Fruit fly (Drosophila melanogaster): Measurements from ENCODE around the gene aus.

The aus gene

DNA sequence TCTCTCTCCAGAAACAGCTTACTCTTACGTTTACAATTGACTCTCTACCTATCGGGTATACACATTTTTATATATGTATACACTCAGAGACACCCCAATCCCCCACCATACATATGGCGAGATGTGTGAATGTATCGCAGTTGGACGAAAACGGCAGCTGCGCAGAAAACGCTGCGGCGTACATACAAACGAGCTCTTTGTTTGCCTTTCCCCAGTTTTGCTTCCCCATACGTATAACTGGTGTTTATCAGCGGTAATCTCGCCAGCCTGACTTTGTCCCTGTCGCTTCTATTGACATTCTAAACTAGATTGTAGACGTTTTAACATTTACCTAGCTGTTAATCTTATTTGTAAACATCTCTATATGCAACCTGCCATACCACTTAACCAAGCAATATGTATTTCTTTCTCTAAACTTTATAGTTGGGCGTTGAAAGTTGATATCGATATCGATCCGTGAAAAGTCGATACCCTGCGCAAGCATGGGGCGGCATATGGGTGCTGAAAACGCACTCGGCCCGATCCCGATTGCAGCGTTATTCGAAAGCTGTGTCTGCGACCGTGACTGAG lies 51.9 kb downstream of the aus start (continued):
- TF ChIP-seq CG3995 (GFP tag; optimal IDR thresholded peaks at IDR 0.05) (no peak), CG18262 (tag; optimal IDR thresholded peaks at IDR 0.05) (peak; percentile 65), NC2α (GFP tag; optimal IDR thresholded peaks at IDR 0.05) (peak; percentile 68), GATAe (GFP tag; conservative IDR thresholded peaks at IDR 0.05) (no peak), CG15269 (tag; optimal IDR thresholded peaks at IDR 0.05) (peak; percentile 53), cg (GFP tag; optimal IDR thresholded peaks at IDR 0.05) (peak; percentile 76), shn (GFP tag; optimal IDR thresholded peaks at IDR 0.05) (peak; percentile 10), CG4707 (GFP tag; optimal IDR thresholded peaks at IDR 0.05) (peak; percentile 77), CG12155 (GFP tag; optimal IDR thresholded peaks at IDR 0.05) (peak; percentile 32), Hr51 (GFP tag; optimal IDR thresholded peaks at IDR 0.05) (peak; percentile 16 to 36), CG9437 (GFP tag; optimal IDR thresholded peaks at IDR 0.05) (peak; percentile 36), CG9727 (GFP tag; optimal IDR thresholded peaks at IDR 0.05) (peak; percentile 74), rib (GFP tag; IDR thresholded peaks at IDR 0.05) (no peak), Jarid2 (GFP tag; optimal IDR thresholded peaks at IDR 0.05) (peak; percentile 62), CG33213 (GFP tag; optimal IDR thresholded peaks at IDR 0.05) (peak; percentile 58), sc (optimal IDR thresholded peaks at IDR 0.05) (no peak), sc (GFP tag; optimal IDR thresholded peaks at IDR 0.05) (peak; percentile 78), lilli (GFP tag; optimal IDR thresholded peaks at IDR 0.05) (peak; percentile 65), CG11456 (GFP tag; IDR thresholded peaks at IDR 0.05) (no peak), fd102C (GFP tag; optimal IDR thresholded peaks at IDR 0.05) (peak; percentile 43), lab (GFP tag; optimal IDR thresholded peaks at IDR 0.05) (peak; percentile 96), mirr (GFP tag; optimal IDR thresholded peaks at IDR 0.05) (peak; percentile 87), CG30403 (GFP tag; optimal IDR thresholded peaks at IDR 0.05) (no peak), ham (GFP tag; IDR thresholded peaks at IDR 0.05) (no peak), Hsf (GFP tag; optimal IDR thresholded peaks at IDR 0.05) (peak; percentile 50), CG11560 (tag; IDR thresholded peaks at IDR 0.05) (no peak), CG30020 (tag; optimal IDR thresholded peaks at IDR 0.05) (peak; percentile 20), CG1647 (GFP tag; optimal IDR thresholded peaks at IDR 0.05) (peak; percentile 69), tup (GFP tag; optimal IDR thresholded peaks at IDR 0.05) (peak; percentile 58), CG32532 (GFP tag; IDR thresholded peaks at IDR 0.05) (no peak), CG14965 (GFP tag; optimal IDR thresholded peaks at IDR 0.05; ENCODE audit: borderline replicate concordance) (peak; percentile 72), CG12236 (GFP tag; optimal IDR thresholded peaks at IDR 0.05) (peak; percentile 82), gfzf (GFP tag; optimal IDR thresholded peaks at IDR 0.05) (peak; percentile 37), CG10565 (GFP tag; optimal IDR thresholded peaks at IDR 0.05) (no peak), ewg (GFP tag; optimal IDR thresholded peaks at IDR 0.05) (peak; percentile 78), chif (GFP tag; optimal IDR thresholded peaks at IDR 0.05) (peak in 1 of 2 experiments; percentile 2), CG18599 (GFP tag; optimal IDR thresholded peaks at IDR 0.05) (peak; percentile 90), Six4 (GFP tag; optimal IDR thresholded peaks at IDR 0.05) (peak; percentile 51), CG11504 (tag; optimal IDR thresholded peaks at IDR 0.05) (peak; percentile 67), jumu (GFP tag; optimal IDR thresholded peaks at IDR 0.05) (peak; percentile 50), CG10209 (GFP tag; optimal IDR thresholded peaks at IDR 0.05) (peak; percentile 85), E2f2 (GFP tag; IDR thresholded peaks at IDR 0.05) (no peak), CG13296 (GFP tag; optimal IDR thresholded peaks at IDR 0.05) (peak; percentile 89), gt (GFP tag; IDR thresholded peaks at IDR 0.05) (no peak), CG2199 (GFP tag; IDR thresholded peaks at IDR 0.05) (no peak), Nf-YB (GFP tag; optimal IDR thresholded peaks at IDR 0.05) (peak; percentile 48), CG3407 (GFP tag; optimal IDR thresholded peaks at IDR 0.05) (peak; percentile 90), fd96Cb (tag; optimal IDR thresholded peaks at IDR 0.05) (peak; percentile 31), tna (GFP tag; IDR thresholded peaks at IDR 0.05; ENCODE audit: partially characterized antibody) (no peak)

Data from whole organism, embryonic.